Worm (Caenorhabditis elegans): Measurements from ENCODE around the gene F48B9.1.

DNA sequence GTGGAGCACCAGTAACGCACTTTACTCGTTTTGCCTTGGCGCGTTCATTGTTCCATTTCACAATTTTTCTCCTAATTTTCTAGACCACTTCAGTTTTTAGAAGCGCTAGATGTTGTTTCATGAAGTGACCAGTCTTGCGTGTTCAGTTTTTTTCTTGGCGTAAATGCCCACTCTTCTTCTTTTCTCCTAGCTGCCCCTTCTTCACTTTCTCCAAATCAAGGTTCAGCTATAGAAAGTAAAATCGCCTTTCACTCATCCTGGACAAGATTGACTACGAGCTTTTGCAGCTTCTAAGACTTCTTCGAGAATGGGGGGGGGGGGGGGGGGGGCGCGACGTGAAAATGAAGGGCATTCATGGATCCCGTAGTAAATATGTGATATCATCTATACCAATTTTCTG lies 32.0 kb downstream of the F48B9.1 start:
- no peak for TF ChIP-seq hnd-1 (tag; optimal IDR thresholded peaks at IDR 0.05)
- TF ChIP-seq ets-7 (tag; optimal IDR thresholded peaks at IDR 0.05): no peak
